Worm (Caenorhabditis elegans) whole organism, mixed stage, embryonic: ENCODE data around the gene srx-73.

Experiments used
- ces-1 ChIP-seq: fragments of 150-350 bp; optimal IDR thresholded peaks from 2 replicates; lab custom pipeline; 2014; ENCODE audit warnings: missing biosample characterization, missing genetic modification reagents, missing genetic modification characterization
- elt-3 ChIP-seq: fragments of 150-350 bp; optimal IDR thresholded peaks from 2 replicates; lab custom pipeline; 2014; ENCODE audit warnings: missing biosample characterization, missing genetic modification characterization
- lin-13 ChIP-seq: fragments of 150-350 bp; optimal IDR thresholded peaks from 2 replicates; lab custom pipeline; 2014; ENCODE audit warnings: missing biosample characterization, missing genetic modification characterization
- lsy-2 ChIP-seq: fragments of 150-350 bp; optimal IDR thresholded peaks from 2 replicates; lab custom pipeline; 2014; ENCODE audit warnings: missing biosample characterization, missing genetic modification characterization
- nhr-12 ChIP-seq: fragments of 150-350 bp; optimal IDR thresholded peaks from 2 replicates; lab custom pipeline; 2014; ENCODE audit warnings: missing biosample characterization, missing genetic modification characterization
- nhr-2 ChIP-seq: fragments of 150-350 bp; optimal IDR thresholded peaks from 2 replicates; lab custom pipeline; 2014; ENCODE audit warnings: missing biosample characterization, missing genetic modification characterization
- nhr-237 ChIP-seq: fragments of 150-350 bp; optimal IDR thresholded peaks from 2 replicates; lab custom pipeline; 2014; ENCODE audit warnings: missing biosample characterization, missing genetic modification characterization
- nhr-28 ChIP-seq: fragments of 150-350 bp; optimal IDR thresholded peaks from 2 replicates; lab custom pipeline; 2014; ENCODE audit warnings: missing biosample characterization, missing genetic modification characterization
- nhr-76 ChIP-seq: sonication (generic microtip); optimal IDR thresholded peaks from 2 replicates; lab custom pipeline; 2017; ENCODE audit warnings: missing biosample characterization, missing genetic modification characterization
- pha-4 ChIP-seq: fragments of 150-350 bp; optimal IDR thresholded peaks from 2 replicates; lab custom pipeline; 2018; ENCODE audit warnings: missing biosample characterization, missing genetic modification reagents, missing genetic modification characterization
- unc-120 ChIP-seq: sonication (generic microtip); optimal IDR thresholded peaks from 2 replicates; lab custom pipeline; 2017; ENCODE audit warnings: missing genetic modification characterization, missing compliant biosample characterization; ENCODE audit not compliant: poor library complexity, severe bottlenecking
- zip-8 ChIP-seq: fragments of 150-350 bp; optimal IDR thresholded peaks from 2 replicates; lab custom pipeline; 2014; ENCODE audit warnings: missing biosample characterization, missing genetic modification characterization
- ztf-11 ChIP-seq: fragments of 150-350 bp; optimal IDR thresholded peaks from 2 replicates; lab custom pipeline; 2014; ENCODE audit warnings: missing biosample characterization, missing genetic modification characterization

DNA sequence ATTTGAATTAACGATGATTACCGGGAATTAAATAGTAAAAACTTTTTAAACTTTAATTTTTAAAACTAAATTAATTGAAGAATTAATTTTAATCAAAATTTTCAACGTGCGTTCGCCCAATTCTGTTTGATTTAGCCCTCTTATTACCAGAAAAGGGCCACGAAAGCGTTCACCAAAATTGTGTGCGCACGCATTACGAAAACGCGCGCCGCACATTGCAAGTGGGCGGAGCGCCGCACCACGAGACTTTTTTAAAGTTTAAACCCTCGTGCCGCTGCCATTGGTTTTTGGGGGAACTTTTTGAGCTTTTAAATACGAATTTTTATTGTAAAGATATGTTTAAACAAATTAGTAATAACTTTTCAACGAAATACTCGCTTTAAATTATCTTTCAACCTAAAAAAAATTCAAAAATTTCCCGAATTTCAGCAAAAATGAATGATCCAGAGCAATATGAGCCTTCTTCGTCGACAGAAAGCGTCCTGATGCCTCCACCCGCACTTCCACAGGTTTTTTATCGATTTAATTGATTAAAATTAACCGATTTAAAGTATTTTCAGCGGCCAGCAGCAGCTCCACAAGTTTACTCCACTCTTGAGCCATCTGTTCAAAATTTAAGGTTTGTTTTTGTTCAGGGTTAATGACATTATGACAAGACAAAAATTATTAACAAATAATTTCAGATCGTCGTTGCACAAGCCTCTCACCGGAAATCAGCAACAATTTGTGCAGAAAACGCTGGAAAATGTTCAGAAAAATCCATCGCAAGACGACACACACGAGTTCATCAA is 21.3 kb upstream of the srx-73 start, which contains the start of gene taf-10:
- TF ChIP-seq nhr-76 (no peak), lin-13 (tag; lab: Kevin White, UChicago) (no peak), elt-3 (tag; lab: Kevin White, UChicago) (no peak), nhr-28 (tag; lab: Kevin White, UChicago) (no peak), lsy-2 (no peak), ces-1 (peak; percentile 7), unc-120 (tag; lab: Kevin White, UChicago) (peak; percentile 75), nhr-2 (tag; lab: Kevin White, UChicago) (peak; percentile 8), zip-8 (tag; lab: Kevin White, UChicago) (no peak), nhr-237 (tag; lab: Kevin White, UChicago) (peak; percentile 27), nhr-12 (no peak), pha-4 (no peak), ztf-11 (tag; lab: Kevin White, UChicago) (no peak)
